Fruit fly (Drosophila melanogaster): ENCODE results near the gene hyx.

- TF ChIP-seq MTF-1 (GFP tag; optimal IDR thresholded peaks at IDR 0.05; ENCODE audit: borderline replicate concordance), result no peak
- no peak for TF ChIP-seq tin (GFP tag; optimal IDR thresholded peaks at IDR 0.05)
- no peak for TF ChIP-seq disco-r (GFP tag; optimal IDR thresholded peaks at IDR 0.05)
- no peak for TF ChIP-seq Hsf (GFP tag; optimal IDR thresholded peaks at IDR 0.05)
- no peak for TF ChIP-seq CG17359 (tag; optimal IDR thresholded peaks at IDR 0.05)
- no peak for TF ChIP-seq odd (GFP tag; optimal IDR thresholded peaks at IDR 0.05)
- TF ChIP-seq CG2678 (tag; optimal IDR thresholded peaks at IDR 0.05), result no peak
- no peak for TF ChIP-seq CG9932 (GFP tag; IDR thresholded peaks at IDR 0.05)
- no peak for TF ChIP-seq CoRest (tag; optimal IDR thresholded peaks at IDR 0.05)
- no peak for TF ChIP-seq CG8281 (tag; optimal IDR thresholded peaks at IDR 0.05)
- TF ChIP-seq Dll (GFP tag; IDR thresholded peaks at IDR 0.05; ENCODE audit: partially characterized antibody), result no peak
- no peak for TF ChIP-seq CG15601 (tag; optimal IDR thresholded peaks at IDR 0.05)
- no peak for TF ChIP-seq lov (optimal IDR thresholded peaks at IDR 0.05)
- no peak for TF ChIP-seq lov (GFP tag; IDR thresholded peaks at IDR 0.05)
- no peak for TF ChIP-seq HLH54F (GFP tag; optimal IDR thresholded peaks at IDR 0.05)
These were observed 40.3 kb upstream of the hyx start for dm6 chr3R:8998243-8998642.
